Worm (Caenorhabditis elegans) whole organism, L1 larva: Measurements from ENCODE around the gene F54C8.6.

ENCODE experiments used
- C34B4.2 ChIP-seq: sonication (generic microtip); optimal IDR thresholded peaks from 2 replicates; lab custom pipeline; 2017; ENCODE audit warnings: mild to moderate bottlenecking, missing genetic modification characterization, missing compliant biosample characterization
- F16B12.6 ChIP-seq: fragments of 150-350 bp; optimal IDR thresholded peaks from 2 replicates; lab custom pipeline; 2014; ENCODE audit warnings: missing biosample characterization, missing genetic modification characterization
- aha-1 ChIP-seq: fragments of 150-350 bp; optimal IDR thresholded peaks from 2 replicates; lab custom pipeline; 2014; ENCODE audit warnings: missing biosample characterization, missing genetic modification characterization
- ama-1 ChIP-seq: fragments of 150-350 bp; optimal IDR thresholded peaks from 2 replicates; lab custom pipeline; 2014
- ceh-82 ChIP-seq, 3 experiments: fragments of 150-350 bp in 1 of 3; sonication (generic microtip) in 2 of 3; optimal IDR thresholded peaks; 2 replicates each; lab custom pipeline; 2014 to 2017; ENCODE audit warnings: missing biosample characterization in 3 of 3, missing genetic modification characterization in 3 of 3
- ceh-90 ChIP-seq: sonication (generic microtip); optimal IDR thresholded peaks from 2 replicates; lab custom pipeline; 2016; ENCODE audit warnings: missing genetic modification characterization, missing compliant biosample characterization
- dpl-1 ChIP-seq, 3 experiments: fragments of 150-350 bp in 2 of 3; sonication (generic microtip) in 1 of 3; optimal IDR thresholded peaks; 2 replicates each; lab custom pipeline; 2014 to 2017; ENCODE audit warnings: missing biosample characterization in 3 of 3, missing genetic modification characterization in 3 of 3, missing genetic modification reagents in 3 of 3
- dsc-1 ChIP-seq: sonication (generic microtip); optimal IDR thresholded peaks from 2 replicates; lab custom pipeline; 2016; ENCODE audit warnings: mild to moderate bottlenecking, missing genetic modification characterization, missing compliant biosample characterization
- efl-1 ChIP-seq, 4 experiments: fragments of 150-350 bp; optimal IDR thresholded peaks in 3 of 4; peaks in 1 of 4; 1 replicate in 1 of 4; 2 replicates in 3 of 4; lab custom pipeline; 2014; ENCODE audit warnings: missing biosample characterization in 2 of 4, missing genetic modification characterization in 2 of 4, missing genetic modification reagents in 2 of 4
- efl-3 ChIP-seq: fragments of 200-800 bp; sonication (Bioruptor generic); optimal IDR thresholded peaks from 2 replicates; lab custom pipeline; 2018; ENCODE audit warnings: mild to moderate bottlenecking, missing genetic modification characterization, missing compliant biosample characterization
- egl-13 ChIP-seq: sonication (generic microtip); optimal IDR thresholded peaks from 2 replicates; lab custom pipeline; 2016; ENCODE audit warnings: missing genotype, missing genetic modification reagents, missing genetic modification characterization, missing compliant biosample characterization
- elt-2 ChIP-seq: sonication (generic microtip); optimal IDR thresholded peaks from 2 replicates; lab custom pipeline; 2016; ENCODE audit warnings: missing genetic modification characterization, mild to moderate bottlenecking, inconsistent platforms, missing compliant biosample characterization, missing genetic modification reagents
- elt-3 ChIP-seq, 6 experiments: fragments of 150-350 bp in 1 of 6; sonication (generic microtip); optimal IDR thresholded peaks; 2 replicates each; lab custom pipeline; 2017 to 2018; ENCODE audit warnings: missing biosample characterization in 6 of 6, missing genetic modification characterization in 6 of 6, inconsistent platforms in 1 of 6
- fkh-8 ChIP-seq: sonication (generic microtip); optimal IDR thresholded peaks from 2 replicates; lab custom pipeline; 2016; ENCODE audit warnings: mild to moderate bottlenecking, missing genetic modification characterization, missing compliant biosample characterization
- grh-1 ChIP-seq: fragments of 200-800 bp; sonication (Bioruptor generic); IDR thresholded peaks from 2 replicates; pipeline ENCODE4 v1.3.6; 2022; ENCODE audit warnings: missing genetic modification reagents, missing genetic modification characterization, missing compliant biosample characterization
- hlh-4 ChIP-seq: sonication (generic microtip); optimal IDR thresholded peaks from 2 replicates; lab custom pipeline; 2016; ENCODE audit warnings: mild to moderate bottlenecking, missing genetic modification characterization, missing compliant biosample characterization
- irx-1 ChIP-seq: sonication (generic microtip); optimal IDR thresholded peaks from 2 replicates; lab custom pipeline; 2016; ENCODE audit warnings: missing genetic modification characterization, missing compliant biosample characterization
- isw-1 ChIP-seq: fragments of 200-800 bp; sonication (Bioruptor generic); IDR thresholded peaks from 2 replicates; pipeline ENCODE4 v1.3.6; 2022; ENCODE audit warnings: missing genetic modification characterization, missing compliant biosample characterization
- lin-35 ChIP-seq, 2 experiments: fragments of 150-350 bp; optimal IDR thresholded peaks; 2 replicates each; lab custom pipeline; 2014; ENCODE audit warnings: missing biosample characterization in 2 of 2, missing genetic modification characterization in 2 of 2, missing genetic modification reagents in 2 of 2
- lin-39 ChIP-seq: fragments of 150-350 bp; optimal IDR thresholded peaks from 2 replicates; lab custom pipeline; 2014; ENCODE audit warnings: missing biosample characterization, missing genetic modification reagents, missing genetic modification characterization
- lsy-2 ChIP-seq, 2 experiments: fragments of 150-350 bp; optimal IDR thresholded peaks; 2 replicates each; lab custom pipeline; 2014; ENCODE audit warnings: missing biosample characterization in 2 of 2, missing genetic modification characterization in 2 of 2
- mef-2 ChIP-seq: fragments of 150-350 bp; optimal IDR thresholded peaks from 2 replicates; lab custom pipeline; 2014; ENCODE audit warnings: missing biosample characterization, missing genetic modification characterization
- mep-1 ChIP-seq: fragments of 150-350 bp; optimal IDR thresholded peaks from 2 replicates; lab custom pipeline; 2014; ENCODE audit warnings: missing biosample characterization, missing genetic modification characterization
- nhr-11 ChIP-seq: fragments of 150-350 bp; optimal IDR thresholded peaks from 2 replicates; lab custom pipeline; 2014; ENCODE audit warnings: missing biosample characterization, missing genetic modification characterization
- nhr-12 ChIP-seq: sonication (generic microtip); optimal IDR thresholded peaks from 2 replicates; lab custom pipeline; 2017; ENCODE audit warnings: missing biosample characterization, missing genetic modification characterization
- nhr-19 ChIP-seq: fragments of 200-800 bp; sonication (Bioruptor generic); conservative IDR thresholded peaks from 2 replicates; pipeline ENCODE4 v1.3.6; 2022; ENCODE audit warnings: missing genetic modification characterization, missing compliant biosample characterization
- nhr-20 ChIP-seq: sonication (generic microtip); optimal IDR thresholded peaks from 2 replicates; lab custom pipeline; 2016; ENCODE audit warnings: mild to moderate bottlenecking, missing genetic modification characterization, missing compliant biosample characterization
- nhr-47 ChIP-seq: sonication (generic microtip); optimal IDR thresholded peaks from 2 replicates; lab custom pipeline; 2016; ENCODE audit warnings: mild to moderate bottlenecking, missing genetic modification characterization, moderate library complexity, missing compliant biosample characterization
- nhr-71 ChIP-seq: sonication (generic microtip); optimal IDR thresholded peaks from 2 replicates; lab custom pipeline; 2016; ENCODE audit warnings: mild to moderate bottlenecking, missing genetic modification characterization, moderate library complexity, missing compliant biosample characterization
- nhr-84 ChIP-seq: sonication (generic microtip); optimal IDR thresholded peaks from 2 replicates; lab custom pipeline; 2017; ENCODE audit warnings: missing biosample characterization, missing genetic modification characterization
- nhr-85 ChIP-seq: sonication (generic microtip); peaks from one replicate; lab custom pipeline; 2016; ENCODE audit warnings: missing genetic modification characterization, inconsistent platforms, missing compliant biosample characterization
- nhr-90 ChIP-seq: sonication (generic microtip); optimal IDR thresholded peaks from 2 replicates; lab custom pipeline; 2016; ENCODE audit warnings: mild to moderate bottlenecking, missing genetic modification characterization, missing compliant biosample characterization; ENCODE audit not compliant: poor library complexity
- pqm-1 ChIP-seq: sonication (generic microtip); optimal IDR thresholded peaks from 3 replicates; lab custom pipeline; 2017; ENCODE audit warnings: missing biosample characterization, missing genetic modification characterization
- skn-1 ChIP-seq: fragments of 150-350 bp; optimal IDR thresholded peaks from 2 replicates; lab custom pipeline; 2014; ENCODE audit warnings: missing biosample characterization, missing genetic modification characterization
- snu-23 ChIP-seq: sonication (generic microtip); optimal IDR thresholded peaks from 2 replicates; lab custom pipeline; 2016; ENCODE audit warnings: missing genetic modification characterization, missing compliant biosample characterization
- sup-37 ChIP-seq: fragments of 200-800 bp; sonication (Bioruptor generic); optimal IDR thresholded peaks from 2 replicates; lab custom pipeline; 2018; ENCODE audit warnings: mild to moderate bottlenecking, missing genetic modification characterization, missing compliant biosample characterization
- unc-130 ChIP-seq: fragments of 150-350 bp; optimal IDR thresholded peaks from 2 replicates; lab custom pipeline; 2017; ENCODE audit warnings: missing biosample characterization, missing genetic modification characterization, inconsistent platforms
- unc-30 ChIP-seq: sonication (generic microtip); optimal IDR thresholded peaks from 2 replicates; lab custom pipeline; 2017; ENCODE audit warnings: missing biosample characterization, missing genetic modification characterization
- unc-98 ChIP-seq: fragments of 200-800 bp; sonication (Bioruptor generic); IDR thresholded peaks from 2 replicates; pipeline ENCODE4 v1.3.6; 2022; ENCODE audit warnings: missing genetic modification characterization, missing compliant biosample characterization
- vab-15 ChIP-seq: sonication (generic microtip); optimal IDR thresholded peaks from 2 replicates; lab custom pipeline; 2017; ENCODE audit warnings: missing genotype, mild to moderate bottlenecking, missing genetic modification characterization, missing compliant biosample characterization
- xbp-1 ChIP-seq: sonication (generic microtip); optimal IDR thresholded peaks from 2 replicates; lab custom pipeline; 2016; ENCODE audit warnings: missing genetic modification characterization, missing compliant biosample characterization
- zag-1 ChIP-seq: fragments of 150-350 bp; optimal IDR thresholded peaks from 2 replicates; lab custom pipeline; 2014; ENCODE audit warnings: missing biosample characterization, missing genetic modification characterization
- zip-4 ChIP-seq: fragments of 200-800 bp; sonication (Bioruptor generic); optimal IDR thresholded peaks from 2 replicates; lab custom pipeline; 2018; ENCODE audit warnings: mild to moderate bottlenecking, missing genetic modification characterization, moderate library complexity, missing compliant biosample characterization
- ztf-11 ChIP-seq, 2 experiments: sonication (generic microtip); optimal IDR thresholded peaks; 2 replicates each; lab custom pipeline; 2016 to 2017; ENCODE audit warnings: missing genetic modification characterization in 2 of 2, missing biosample characterization in 1 of 2, missing compliant biosample characterization in 1 of 2

The F54C8.6 gene

DNA sequence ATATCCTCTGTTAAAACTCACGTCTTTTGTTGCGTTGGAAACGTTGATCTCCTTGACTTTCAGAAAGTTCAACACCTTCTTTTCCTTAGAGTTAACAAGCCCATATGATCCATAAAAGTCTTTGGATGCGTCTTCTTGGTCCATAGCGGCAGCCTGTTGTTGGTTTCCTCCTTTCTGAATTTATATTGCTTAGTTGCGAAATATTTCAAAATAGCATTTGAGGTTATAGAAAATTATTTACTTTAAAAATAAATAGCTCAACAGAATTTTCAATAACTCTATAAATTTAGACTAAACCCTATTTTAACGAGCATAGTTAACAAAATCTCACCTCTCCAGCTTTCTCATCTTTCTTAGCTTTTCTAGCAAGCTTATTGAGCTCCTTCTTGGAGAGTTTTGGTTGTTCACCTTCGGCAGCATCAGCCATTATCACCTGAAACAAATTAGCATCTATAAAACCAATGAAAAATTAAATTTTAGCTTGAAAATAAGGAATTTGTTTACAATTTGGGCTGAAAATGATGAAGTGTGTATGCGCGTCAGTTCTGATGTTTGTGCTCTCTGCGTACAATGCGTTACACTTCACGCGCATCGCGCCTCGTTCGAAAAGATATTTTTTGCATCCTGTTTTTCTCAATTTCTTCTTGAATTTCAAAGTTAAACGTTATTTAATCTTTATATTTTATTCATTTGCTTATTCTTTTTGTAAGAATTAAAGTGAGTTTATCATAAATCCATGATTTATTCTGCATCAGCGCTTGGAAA, 41.2 kb upstream of the F54C8.6 start, which contains the start of the genes dars-1 and ctr-9:
dars-1 (minus strand) TSS at position 433 of the 765 bp plus-strand sequence.
ctr-9 (plus strand) TSS at position 614 of the 765 bp plus-strand sequence.
- TF ChIP-seq egl-13: no peak
- TF ChIP-seq lin-35 (GFP tag; optimal IDR thresholded peaks at IDR 0.05; lab: Kevin White, UChicago): peak; percentile 13 to 53
- TF ChIP-seq nhr-85: no peak
- TF ChIP-seq nhr-90 (tag; lab: Kevin White, UChicago): no peak
- no peak for TF ChIP-seq vab-15 (tag; lab: Kevin White, UChicago)
- peak; percentile 25 for TF ChIP-seq zip-4
- peak; percentile 11 for TF ChIP-seq nhr-71 (tag; lab: Kevin White, UChicago)
- TF ChIP-seq lsy-2 (tag; optimal IDR thresholded peaks at IDR 0.05; lab: Kevin White, UChicago): peak; percentile 14 to 47
- no peak for TF ChIP-seq nhr-19 (GFP tag; lab: Robert Waterston, UW)
- TF ChIP-seq fkh-8 (tag; lab: Kevin White, UChicago): no peak
- peak; percentile 10 to 59 (median 48) for TF ChIP-seq dpl-1 (GFP tag; optimal IDR thresholded peaks at IDR 0.05; lab: Kevin White, UChicago)
- TF ChIP-seq snu-23: peak; percentile 24
- TF ChIP-seq efl-1 (optimal IDR thresholded peaks at IDR 0.05; lab: Kevin White, UChicago): peak in 1 of 2 experiments; percentile 52
- peak; percentile 24 to 95 for TF ChIP-seq efl-1 (GFP tag; optimal IDR thresholded peaks at IDR 0.05 in 1 of 2; lab: Kevin White, UChicago)
- peak; percentile 86 for TF ChIP-seq F16B12.6
- TF ChIP-seq ceh-82 (tag; optimal IDR thresholded peaks at IDR 0.05; lab: Kevin White, UChicago): peak in 1 of 3 experiments; percentile 0
- no peak for TF ChIP-seq grh-1
- TF ChIP-seq nhr-47: peak; percentile 13

- no peak for TF ChIP-seq irx-1
- no peak for TF ChIP-seq skn-1
- TF ChIP-seq lin-39 (tag; lab: Kevin White, UChicago): no peak
- no peak for TF ChIP-seq mef-2 (tag; lab: Kevin White, UChicago)
- TF ChIP-seq mep-1 (tag; lab: Kevin White, UChicago): no peak
- TF ChIP-seq unc-130 (tag; lab: Kevin White, UChicago): no peak
- no peak for TF ChIP-seq efl-1 (optimal IDR thresholded peaks at IDR 0.05; lab: Kevin White, UChicago)
- peak in 1 of 2 experiments; percentile 91 for TF ChIP-seq efl-1 (GFP tag; optimal IDR thresholded peaks at IDR 0.05 in 1 of 2; lab: Kevin White, UChicago)
Observed at ce11 chrIII:9489798-9490197, 40.1 kb upstream of the F54C8.6 start.

DNA sequence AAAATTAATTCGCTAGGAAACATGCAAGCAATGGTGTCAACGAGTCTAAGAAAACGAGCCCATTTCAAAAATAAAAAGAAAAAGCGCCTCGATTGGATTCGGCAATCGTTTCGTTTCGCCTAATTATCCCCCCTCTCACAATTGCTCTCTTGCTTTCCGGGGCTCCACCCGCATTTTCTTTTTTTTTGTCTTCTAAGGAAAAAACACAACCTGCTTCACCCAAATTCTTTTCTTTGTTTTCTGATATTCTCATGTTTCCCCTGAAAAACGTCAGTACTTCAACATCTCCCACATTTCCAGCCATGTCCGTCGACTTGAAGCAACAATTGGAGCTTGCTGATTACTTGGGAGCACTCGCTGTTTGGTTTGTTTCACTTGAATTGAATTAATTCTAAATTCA, 38.7 kb upstream of the F54C8.6 start, which contains the start of gene nlp-36:
nlp-36 (plus strand) TSS at position 301 of the 400 bp plus-strand sequence.
- TF ChIP-seq ama-1 (lab: Kevin White, UChicago) (no peak), hlh-4 (no peak), efl-1 (optimal IDR thresholded peaks at IDR 0.05; lab: Kevin White, UChicago) (no peak), efl-1 (GFP tag; optimal IDR thresholded peaks at IDR 0.05 in 1 of 2; lab: Kevin White, UChicago) (no peak), elt-3 (tag; optimal IDR thresholded peaks at IDR 0.05; lab: Kevin White, UChicago) (no peak), nhr-12 (tag; lab: Kevin White, UChicago) (no peak), dsc-1 (tag; lab: Kevin White, UChicago) (no peak), nhr-20 (tag; lab: Kevin White, UChicago) (no peak), grh-1 (no peak), ceh-90 (tag; lab: Kevin White, UChicago) (no peak), lsy-2 (tag; optimal IDR thresholded peaks at IDR 0.05; lab: Kevin White, UChicago) (no peak), egl-13 (no peak), sup-37 (GFP tag; lab: Kevin White, UChicago) (no peak), xbp-1 (tag; lab: Kevin White, UChicago) (no peak)
- TF ChIP-seq, all 84 proteins: peak for 0

ce11 chrIII:9488027-9488426, 38.3 kb upstream of the F54C8.6 start:
- TF ChIP-seq ama-1 (lab: Kevin White, UChicago) (no peak), efl-3 (GFP tag; lab: Kevin White, UChicago) (no peak), nhr-11 (tag; lab: Kevin White, UChicago) (no peak), egl-13 (no peak), nhr-84 (no peak), lin-35 (GFP tag; optimal IDR thresholded peaks at IDR 0.05; lab: Kevin White, UChicago) (no peak), unc-98 (GFP tag; lab: Robert Waterston, UW) (no peak), sup-37 (GFP tag; lab: Kevin White, UChicago) (no peak), aha-1 (tag; lab: Kevin White, UChicago) (no peak), zip-4 (no peak), elt-2 (tag; lab: Kevin White, UChicago) (no peak), unc-30 (tag; lab: Kevin White, UChicago) (no peak), zag-1 (tag; lab: Kevin White, UChicago) (no peak), pqm-1 (tag; lab: Kevin White, UChicago) (no peak), isw-1 (no peak), ceh-90 (tag; lab: Kevin White, UChicago) (no peak), ztf-11 (tag; optimal IDR thresholded peaks at IDR 0.05; lab: Kevin White, UChicago) (no peak), nhr-12 (tag; lab: Kevin White, UChicago) (no peak), C34B4.2 (tag; lab: Kevin White, UChicago) (no peak)
